Fruit fly (Drosophila melanogaster) whole organism, embryonic: Measurements from ENCODE around the gene RAF2.
A peak's percentile ranks its signal among the peaks of the same experiment; 100 is the strongest.

Source experiments
- Adf1 ChIP-seq: fragments of 200-800 bp; sonication (Bioruptor generic); IDR thresholded peaks from 2 replicates; pipeline ENCODE4 v1.3.6; 2022; ENCODE audit warnings: missing biosample characterization, missing genetic modification characterization
- CG10147 ChIP-seq: fragments of 200-800 bp; sonication (Bioruptor generic); optimal IDR thresholded peaks from 2 replicates; lab custom pipeline; 2019; ENCODE audit warnings: missing biosample characterization, mild to moderate bottlenecking, missing genetic modification characterization, moderate library complexity
- CG10267 ChIP-seq: fragments of 200-800 bp; sonication (Bioruptor generic); optimal IDR thresholded peaks from 2 replicates; lab custom pipeline; 2018; ENCODE audit warnings: missing biosample characterization, mild to moderate bottlenecking, missing genetic modification characterization, moderate library complexity
- CG10959 ChIP-seq: fragments of 200-800 bp; sonication (Bioruptor generic); IDR thresholded peaks from 2 replicates; pipeline ENCODE4 v1.3.6; 2022; ENCODE audit warnings: missing biosample characterization, missing genetic modification characterization
- CG1233 ChIP-seq: fragments of 200-800 bp; sonication (Bioruptor generic); optimal IDR thresholded peaks from 4 replicates; lab custom pipeline; 2018; ENCODE audit warnings: missing biosample characterization, mild to moderate bottlenecking, missing genetic modification characterization
- CG13424 ChIP-seq: fragments of 200-800 bp; sonication (Bioruptor generic); optimal IDR thresholded peaks from 2 replicates; lab custom pipeline; 2019; ENCODE audit warnings: missing biosample characterization, mild to moderate bottlenecking, missing genetic modification characterization, moderate library complexity
- CG14441 ChIP-seq: fragments of 200-800 bp; sonication (Bioruptor generic); IDR thresholded peaks from 2 replicates; pipeline ENCODE4 v1.3.6; 2022; ENCODE audit warnings: missing biosample characterization, missing genetic modification characterization
- CG1529 ChIP-seq: fragments of 200-800 bp; sonication (Bioruptor generic); optimal IDR thresholded peaks from 3 replicates; lab custom pipeline; 2018; ENCODE audit warnings: missing biosample characterization, missing genetic modification characterization
- CG1647 ChIP-seq: fragments of 200-800 bp; sonication (Bioruptor generic); optimal IDR thresholded peaks from 3 replicates; lab custom pipeline; 2016; ENCODE audit warnings: missing biosample characterization, missing genetic modification characterization
- CG16815 ChIP-seq: fragments of 200-800 bp; sonication (Bioruptor generic); optimal IDR thresholded peaks from 3 replicates; lab custom pipeline; 2017; ENCODE audit warnings: missing biosample characterization, mild to moderate bottlenecking, missing genetic modification characterization
- CG17912 ChIP-seq: fragments of 200-800 bp; sonication (Bioruptor generic); optimal IDR thresholded peaks from 2 replicates; lab custom pipeline; 2018; ENCODE audit warnings: missing biosample characterization, mild to moderate bottlenecking, missing genetic modification characterization
- CG1832 ChIP-seq: fragments of 200-800 bp; sonication (Bioruptor generic); optimal IDR thresholded peaks from 2 replicates; lab custom pipeline; 2017; ENCODE audit warnings: missing biosample characterization, mild to moderate bottlenecking, missing genetic modification characterization, inconsistent platforms
- CG2120 ChIP-seq: fragments of 200-800 bp; sonication (Bioruptor generic); optimal IDR thresholded peaks from 3 replicates; lab custom pipeline; 2016; ENCODE audit warnings: missing biosample characterization, missing genetic modification characterization
- CG31224 ChIP-seq: fragments of 200-800 bp; sonication (Bioruptor generic); IDR thresholded peaks from 2 replicates; pipeline ENCODE4 v1.3.6; 2022; ENCODE audit warnings: missing biosample characterization, missing genetic modification characterization
- CG3407 ChIP-seq: fragments of 200-800 bp; sonication (Bioruptor generic); optimal IDR thresholded peaks from 2 replicates; lab custom pipeline; 2018; ENCODE audit warnings: missing biosample characterization, mild to moderate bottlenecking, missing genetic modification characterization
- CG34422 ChIP-seq: fragments of 200-800 bp; sonication (Bioruptor generic); IDR thresholded peaks from 3 replicates; pipeline ENCODE4 v1.3.6; 2022; ENCODE audit warnings: missing biosample characterization, missing genetic modification characterization
- CG4820 ChIP-seq: fragments of 200-800 bp; sonication (Bioruptor generic); optimal IDR thresholded peaks from 3 replicates; lab custom pipeline; 2016; ENCODE audit warnings: missing biosample characterization, missing genetic modification characterization
- CG8944 ChIP-seq: fragments of 200-800 bp; sonication (Bioruptor generic); optimal IDR thresholded peaks from 3 replicates; lab custom pipeline; 2016; ENCODE audit warnings: missing biosample characterization, missing genetic modification characterization
- D19B ChIP-seq: fragments of 200-800 bp; sonication (Bioruptor generic); optimal IDR thresholded peaks from 2 replicates; lab custom pipeline; 2017; ENCODE audit warnings: missing biosample characterization, mild to moderate bottlenecking, missing genetic modification characterization
- Dek ChIP-seq: fragments of 200-800 bp; sonication (Bioruptor generic); optimal IDR thresholded peaks from 3 replicates; lab custom pipeline; 2019; ENCODE audit warnings: missing biosample characterization, mild to moderate bottlenecking, missing genetic modification characterization, moderate library complexity
- Dfd ChIP-seq, 2 experiments: fragments of >200 bp; optimal IDR thresholded peaks; 2 replicates each; lab custom pipeline; 2017; ENCODE audit warnings: missing biosample characterization in 2 of 2, missing genetic modification characterization in 2 of 2
- Dref ChIP-seq: fragments of 200-800 bp; sonication (Bioruptor generic); IDR thresholded peaks from 2 replicates; pipeline ENCODE4 v1.3.6; 2022; ENCODE audit warnings: missing biosample characterization, missing genetic modification characterization
- Drgx ChIP-seq: fragments of 200-800 bp; sonication (Bioruptor generic); IDR thresholded peaks from 2 replicates; pipeline ENCODE4 v1.3.6; 2022; ENCODE audit warnings: missing biosample characterization, missing genetic modification characterization
- Eip74EF ChIP-seq, 2 experiments: fragments of 200-800 bp in 1 of 2; fragments of >200 bp in 1 of 2; sonication (Bioruptor generic) in 1 of 2; optimal IDR thresholded peaks; 2 replicates each; lab custom pipeline; 2017 to 2019; ENCODE audit warnings: missing biosample characterization in 2 of 2, missing genetic modification characterization in 2 of 2, mild to moderate bottlenecking in 1 of 2, moderate library complexity in 1 of 2
- HLH3B ChIP-seq: fragments of 200-800 bp; sonication (Bioruptor generic); IDR thresholded peaks from 2 replicates; pipeline ENCODE4 v1.3.6; 2022; ENCODE audit warnings: missing biosample characterization, missing genetic modification characterization
- Hand ChIP-seq: fragments of 200-800 bp; sonication (Bioruptor generic); optimal IDR thresholded peaks from 2 replicates; lab custom pipeline; 2017; ENCODE audit warnings: mild to moderate bottlenecking, missing biosample characterization, missing genetic modification reagents, missing genetic modification characterization
- Lim3 ChIP-seq: fragments of 200-800 bp; sonication (Bioruptor generic); IDR thresholded peaks from 2 replicates; pipeline ENCODE4 v1.3.6; 2022; ENCODE audit warnings: missing biosample characterization, missing genetic modification characterization
- Mad ChIP-seq: fragments of 200-800 bp; sonication (Bioruptor generic); optimal IDR thresholded peaks from 2 replicates; lab custom pipeline; 2016; ENCODE audit warnings: missing biosample characterization, missing genetic modification characterization
- NK7.1 ChIP-seq: fragments of 200-800 bp; sonication (Bioruptor generic); optimal IDR thresholded peaks from 3 replicates; lab custom pipeline; 2016; ENCODE audit warnings: missing biosample characterization, missing genetic modification characterization
- Oaz ChIP-seq: fragments of 200-800 bp; sonication (Bioruptor generic); IDR thresholded peaks from 2 replicates; pipeline ENCODE4 v1.3.6; 2022; ENCODE audit warnings: missing biosample characterization, missing genetic modification characterization
- Pdp1 ChIP-seq, 2 experiments: fragments of 200-800 bp; sonication (Bioruptor generic); optimal IDR thresholded peaks; 3 replicates each; lab custom pipeline; 2016; ENCODE audit warnings: missing biosample characterization in 2 of 2, missing genetic modification characterization in 2 of 2, mild to moderate bottlenecking in 1 of 2, moderate library complexity in 1 of 2
- Poxn ChIP-seq: fragments of 200-800 bp; sonication (Bioruptor generic); IDR thresholded peaks from 2 replicates; pipeline ENCODE4 v1.3.6; 2022; ENCODE audit warnings: missing biosample characterization, missing genetic modification characterization
- Rfx ChIP-seq: fragments of 200-800 bp; sonication (Bioruptor generic); IDR thresholded peaks from 2 replicates; pipeline ENCODE4 v1.3.6; 2022; ENCODE audit warnings: missing biosample characterization, missing genetic modification characterization
- Rx ChIP-seq: fragments of 200-800 bp; sonication (Bioruptor generic); IDR thresholded peaks from 2 replicates; pipeline ENCODE4 v1.3.6; 2022; ENCODE audit warnings: missing biosample characterization, missing genetic modification characterization
- Sox102F ChIP-seq: fragments of 200-800 bp; sonication (Bioruptor generic); optimal IDR thresholded peaks from 2 replicates; lab custom pipeline; 2018; ENCODE audit warnings: missing biosample characterization, mild to moderate bottlenecking, missing genetic modification characterization, moderate library complexity
- YL-1 ChIP-seq: fragments of 200-800 bp; sonication (Bioruptor generic); optimal IDR thresholded peaks from 3 replicates; lab custom pipeline; 2017; ENCODE audit warnings: missing biosample characterization, mild to moderate bottlenecking, missing genetic modification characterization
- cas ChIP-seq: fragments of 200-800 bp; sonication (Bioruptor generic); IDR thresholded peaks from 2 replicates; pipeline ENCODE4 v1.3.6; 2022; ENCODE audit warnings: missing biosample characterization, missing genetic modification characterization
- cato ChIP-seq: fragments of 200-800 bp; sonication (Bioruptor generic); optimal IDR thresholded peaks from 2 replicates; lab custom pipeline; 2016; ENCODE audit warnings: missing biosample characterization, missing genetic modification characterization, borderline replicate concordance
- ci ChIP-seq: fragments of 200-800 bp; sonication (Bioruptor generic); IDR thresholded peaks from 3 replicates; pipeline ENCODE4 v1.3.6; 2022; ENCODE audit warnings: missing biosample characterization, missing genetic modification characterization
- dysf ChIP-seq: fragments of 200-800 bp; sonication (Bioruptor generic); IDR thresholded peaks from 3 replicates; pipeline ENCODE4 v1.3.6; 2022; ENCODE audit warnings: missing biosample characterization, missing genetic modification characterization
- eyg ChIP-seq: fragments of 200-800 bp; sonication (Bioruptor generic); optimal IDR thresholded peaks from 3 replicates; lab custom pipeline; 2016; ENCODE audit warnings: missing biosample characterization, missing genetic modification characterization
- grn ChIP-seq: fragments of 200-800 bp; sonication (Bioruptor generic); optimal IDR thresholded peaks from 3 replicates; lab custom pipeline; 2017; ENCODE audit warnings: missing biosample characterization, missing genetic modification characterization
- gro ChIP-seq: fragments of 200-800 bp; sonication (Bioruptor generic); optimal IDR thresholded peaks from 2 replicates; lab custom pipeline; 2016; ENCODE audit warnings: missing biosample characterization, missing genetic modification characterization
- ham ChIP-seq: fragments of 200-800 bp; sonication (Bioruptor generic); IDR thresholded peaks from 2 replicates; pipeline ENCODE4 v1.3.6; 2022; ENCODE audit warnings: missing biosample characterization, missing genetic modification characterization
- klu ChIP-seq: fragments of 200-800 bp; sonication (Bioruptor generic); IDR thresholded peaks from 2 replicates; pipeline ENCODE4 v1.3.6; 2022; ENCODE audit warnings: missing biosample characterization, missing genetic modification characterization
- pzg ChIP-seq: fragments of 200-800 bp; sonication (Bioruptor generic); optimal IDR thresholded peaks from 3 replicates; lab custom pipeline; 2018; ENCODE audit warnings: missing biosample characterization, mild to moderate bottlenecking, missing genetic modification characterization, moderate library complexity
- sima ChIP-seq: fragments of 200-800 bp; sonication (Bioruptor generic); optimal IDR thresholded peaks from 2 replicates; lab custom pipeline; 2016; ENCODE audit warnings: missing biosample characterization, missing genetic modification characterization
- ssp ChIP-seq: fragments of 200-800 bp; sonication (Bioruptor generic); IDR thresholded peaks from 2 replicates; pipeline ENCODE4 v1.3.6; 2022; ENCODE audit warnings: missing biosample characterization, missing genetic modification characterization
- unpg ChIP-seq: fragments of 200-800 bp; sonication (Bioruptor generic); optimal IDR thresholded peaks from 3 replicates; lab custom pipeline; 2018; ENCODE audit warnings: missing biosample characterization, mild to moderate bottlenecking, missing genetic modification characterization, moderate library complexity
- wor ChIP-seq: fragments of 200-800 bp; sonication (Bioruptor generic); IDR thresholded peaks from 2 replicates; pipeline ENCODE4 v1.3.6; 2022; ENCODE audit warnings: missing biosample characterization, missing genetic modification characterization

The RAF2 gene

DNA sequence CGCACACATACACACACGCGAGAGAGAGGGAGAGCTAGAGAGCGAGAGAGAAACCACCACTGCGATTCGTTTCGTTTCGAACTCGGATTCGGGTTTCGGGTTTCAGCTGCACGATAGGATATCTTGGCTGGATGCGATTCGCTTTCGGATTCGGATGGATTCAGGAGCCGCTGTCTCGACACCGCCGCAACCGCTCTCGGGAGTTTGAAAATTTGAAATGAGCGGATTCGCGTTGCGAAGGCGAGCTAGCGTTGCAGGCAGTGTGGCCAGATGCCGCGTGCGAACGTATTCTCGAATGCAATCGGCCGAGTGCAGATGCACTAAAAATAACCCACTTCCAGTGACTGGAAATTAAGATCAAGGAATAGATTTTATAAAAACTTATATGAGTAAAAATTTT lies 25.4 kb downstream of the RAF2 start, which contains the start of gene fax (continued):
- TF ChIP-seq eyg (GFP tag; lab: Kevin White, UChicago) (no peak), CG10959 (GFP tag; lab: Robert Waterston, UW) (0 out of 2 replicates have a peak, but pooled peaks have one; percentile 11), CG8944 (GFP tag; lab: Kevin White, UChicago) (no peak), Dref (GFP tag; lab: Robert Waterston, UW) (peak; percentile 19; the same call in 1 of the 2 replicates), CG1529 (GFP tag; lab: Kevin White, UChicago) (no peak), cas (no peak), Sox102F (GFP tag; lab: Kevin White, UChicago) (no peak), CG16815 (no peak), pzg (GFP tag; lab: Kevin White, UChicago) (peak; percentile 75)

DNA sequence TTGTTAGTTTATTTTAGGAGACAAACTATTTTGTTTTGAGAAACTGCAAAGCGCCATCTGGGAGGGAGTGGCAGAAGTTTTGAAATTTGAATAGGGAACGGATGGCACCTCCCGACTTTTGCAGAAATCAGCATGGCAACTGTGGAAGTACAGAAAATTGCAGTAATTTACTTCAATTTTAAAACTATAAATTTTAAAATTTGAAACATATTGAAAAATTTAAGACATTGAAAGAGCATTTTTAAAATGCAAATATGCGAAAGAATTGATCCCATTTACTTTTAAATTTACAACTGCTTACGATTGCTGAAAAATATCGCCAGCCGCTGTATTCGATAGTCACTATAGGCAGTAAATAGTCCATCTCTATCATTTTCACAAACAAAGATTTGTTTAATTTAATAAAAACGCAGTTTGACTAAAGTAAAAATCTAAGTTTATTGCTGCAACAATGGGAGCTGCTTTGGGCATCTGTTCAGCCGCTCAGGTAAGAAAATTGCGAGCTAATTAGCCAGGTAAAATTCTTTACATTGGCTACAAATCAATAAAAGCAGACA lies 26.3 kb downstream of the RAF2 start, which contains the start of gene Serinc:
Serinc (plus strand) TSS at position 329 of the 557 bp plus-strand sequence.
- TF ChIP-seq Rfx (GFP tag; lab: Robert Waterston, UW) (0 out of 2 replicates have a peak, but pooled peaks have one; percentile 71), CG13424 (tag; lab: Kevin White, UChicago) (peak; percentile 71), Mad (GFP tag; lab: Kevin White, UChicago) (peak; percentile 62), CG1647 (GFP tag; lab: Kevin White, UChicago) (peak; percentile 51), ci (GFP tag; lab: Robert Waterston, UW) (peak; percentile 74), CG14441 (peak; percentile 52; the same call in 1 of the 2 replicates), ssp (GFP tag; lab: Robert Waterston, UW) (peak; percentile 39), Lim3 (GFP tag; lab: Robert Waterston, UW) (no peak), CG17912 (GFP tag; lab: Kevin White, UChicago) (peak; percentile 27), CG10147 (GFP tag; lab: Kevin White, UChicago) (peak; percentile 57), CG2120 (peak; percentile 66), CG1233 (GFP tag; lab: Kevin White, UChicago) (peak; percentile 28), unpg (GFP tag; lab: Kevin White, UChicago) (no peak), Rx (no peak), D19B (no peak), cato (GFP tag; lab: Kevin White, UChicago) (no peak), Adf1 (no peak), gro (GFP tag; lab: Kevin White, UChicago) (peak; percentile 74), Eip74EF (GFP tag; optimal IDR thresholded peaks at IDR 0.05; lab: Kevin White, UChicago) (no peak), Dfd (GFP tag; optimal IDR thresholded peaks at IDR 0.05; lab: Kevin White, UChicago) (no peak), dysf (GFP tag; lab: Robert Waterston, UW) (peak; percentile 58), Oaz (GFP tag; lab: Robert Waterston, UW) (no peak), CG1832 (GFP tag; lab: Kevin White, UChicago) (no peak), CG10267 (tag; lab: Kevin White, UChicago) (peak; percentile 81), ham (GFP tag; lab: Robert Waterston, UW) (no peak), Hand (GFP tag; lab: Kevin White, UChicago) (no peak), CG3407 (GFP tag; lab: Kevin White, UChicago) (peak; percentile 56), YL-1 (GFP tag; lab: Kevin White, UChicago) (peak; percentile 81), wor (no peak; the same call in 1 of the 2 replicates), HLH3B (GFP tag; lab: Robert Waterston, UW) (0 out of 2 replicates have a peak, but pooled peaks have one; percentile 14), sima (GFP tag; lab: Kevin White, UChicago) (no peak), NK7.1 (GFP tag; lab: Kevin White, UChicago) (no peak), Pdp1 (GFP tag; optimal IDR thresholded peaks at IDR 0.05; lab: Kevin White, UChicago) (peak; percentile 41 to 47), grn (GFP tag; lab: Kevin White, UChicago) (no peak), klu (GFP tag; lab: Robert Waterston, UW) (no peak), Drgx (GFP tag; lab: Robert Waterston, UW) (no peak), CG31224 (0 out of 2 replicates have a peak, but pooled peaks have one; percentile 16), Poxn (GFP tag; lab: Robert Waterston, UW) (no peak), Dek (tag; lab: Kevin White, UChicago) (peak; percentile 25), CG4820 (GFP tag; lab: Kevin White, UChicago) (peak; percentile 63), CG34422 (0 out of 3 replicates have a peak, but pooled peaks have one; percentile 14)
